Fruit fly (Drosophila melanogaster): Measurements from ENCODE around the gene CG1090.

DNA sequence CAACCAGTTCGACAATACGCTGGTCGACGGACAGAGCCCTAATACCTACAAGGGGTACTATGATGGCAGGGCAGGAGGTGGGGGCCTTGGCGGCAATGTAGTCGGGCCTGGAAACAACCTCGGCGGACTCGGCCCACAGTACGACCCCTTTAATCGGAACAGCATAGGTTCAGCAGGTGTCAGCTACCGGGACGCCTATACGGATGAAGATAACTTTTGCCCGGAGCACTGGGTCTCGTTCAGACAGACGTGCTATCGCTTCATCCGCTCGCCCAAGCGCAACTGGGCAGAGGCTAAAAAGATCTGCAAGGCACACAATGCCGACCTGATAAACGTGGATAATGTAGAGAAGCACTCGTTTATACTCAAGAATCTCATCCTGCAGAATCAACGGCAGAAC is 22.5 kb downstream of the CG1090 start:
- TF ChIP-seq lbe (GFP tag; optimal IDR thresholded peaks at IDR 0.05) (no peak), zen2 (GFP tag; IDR thresholded peaks at IDR 0.05; ENCODE audit: partially characterized antibody) (no peak), caup (GFP tag; optimal IDR thresholded peaks at IDR 0.05; ENCODE audit: severe bottlenecking) (no peak), CG6654 (GFP tag; optimal IDR thresholded peaks at IDR 0.05) (no peak), CG6791 (GFP tag; IDR thresholded peaks at IDR 0.05; ENCODE audit: partially characterized antibody) (no peak), CG14441 (GFP tag; IDR thresholded peaks at IDR 0.05) (no peak), tgo (GFP tag; IDR thresholded peaks at IDR 0.05) (no peak), CG2712 (tag; optimal IDR thresholded peaks at IDR 0.05) (no peak), CG31224 (GFP tag; IDR thresholded peaks at IDR 0.05) (no peak), Gsc (GFP tag; IDR thresholded peaks at IDR 0.05) (no peak), sens-2 (GFP tag; IDR thresholded peaks at IDR 0.05) (no peak), CG17612 (GFP tag; IDR thresholded peaks at IDR 0.05) (no peak), Hr51 (GFP tag; optimal IDR thresholded peaks at IDR 0.05) (no peak)

Measured in whole organism, embryonic.